Fruit fly (Drosophila melanogaster) whole organism, embryonic: Measurements from ENCODE around the gene CG42232.
A peak's percentile ranks its signal among the peaks of the same experiment; 100 is the strongest.

ENCODE experiments used
- Aef1 ChIP-seq: fragments of 200-800 bp; sonication (Bioruptor generic); IDR thresholded peaks from 3 replicates; pipeline ENCODE4 v1.3.6; 2022; ENCODE audit warnings: missing biosample characterization, missing genetic modification characterization
- CG1024 ChIP-seq: fragments of 200-800 bp; sonication (Bioruptor generic); IDR thresholded peaks from 2 replicates; pipeline ENCODE4 v1.3.6; 2022; ENCODE audit warnings: missing biosample characterization, missing genetic modification characterization
- CG10431 ChIP-seq: fragments of 200-800 bp; sonication (Bioruptor generic); optimal IDR thresholded peaks from 3 replicates; lab custom pipeline; 2018; ENCODE audit warnings: missing biosample characterization, mild to moderate bottlenecking, missing genetic modification characterization
- CG11085 ChIP-seq: fragments of 200-800 bp; sonication (Bioruptor generic); IDR thresholded peaks from 2 replicates; pipeline ENCODE4 v1.3.6; 2022; ENCODE audit warnings: missing biosample characterization, missing genetic modification characterization
- CG11398 ChIP-seq: fragments of 200-800 bp; sonication (Bioruptor generic); optimal IDR thresholded peaks from 2 replicates; lab custom pipeline; 2016; ENCODE audit warnings: missing biosample characterization, missing genetic modification characterization
- CG11560 ChIP-seq: fragments of 200-800 bp; sonication (Bioruptor generic); IDR thresholded peaks from 3 replicates; pipeline ENCODE4 v1.3.6; 2022; ENCODE audit warnings: missing biosample characterization, missing genetic modification characterization
- CG12391 ChIP-seq: fragments of 200-800 bp; sonication (Bioruptor generic); optimal IDR thresholded peaks from 3 replicates; lab custom pipeline; 2018; ENCODE audit warnings: missing biosample characterization, mild to moderate bottlenecking, missing genetic modification characterization, moderate library complexity
- CG12744 ChIP-seq: fragments of 200-800 bp; sonication (Bioruptor generic); optimal IDR thresholded peaks from 2 replicates; lab custom pipeline; 2016; ENCODE audit warnings: missing biosample characterization, missing genetic modification characterization
- CG1602 ChIP-seq: fragments of 200-800 bp; sonication (Bioruptor generic); optimal IDR thresholded peaks from 3 replicates; lab custom pipeline; 2016; ENCODE audit warnings: missing biosample characterization, missing genetic modification characterization
- CG1647 ChIP-seq: fragments of 200-800 bp; sonication (Bioruptor generic); optimal IDR thresholded peaks from 3 replicates; lab custom pipeline; 2016; ENCODE audit warnings: missing biosample characterization, missing genetic modification characterization
- CG17328 ChIP-seq: fragments of 200-800 bp; sonication (Bioruptor generic); IDR thresholded peaks from 2 replicates; pipeline ENCODE4 v1.3.6; 2022; ENCODE audit warnings: missing biosample characterization, missing genetic modification characterization
- CG18599 ChIP-seq: fragments of 200-800 bp; sonication (Bioruptor generic); optimal IDR thresholded peaks from 3 replicates; lab custom pipeline; 2017; ENCODE audit warnings: missing biosample characterization, missing genetic modification characterization, mild to moderate bottlenecking, moderate library complexity, missing genetic modification reagents
- CG2129 ChIP-seq: fragments of 200-800 bp; sonication (Bioruptor generic); IDR thresholded peaks from 2 replicates; pipeline ENCODE4 v1.3.6; 2022; ENCODE audit warnings: missing biosample characterization, missing genetic modification characterization; ENCODE audit not compliant: partially characterized antibody
- CG32532 ChIP-seq: fragments of 200-800 bp; sonication (Bioruptor generic); IDR thresholded peaks from 2 replicates; pipeline ENCODE4 v1.3.6; 2022; ENCODE audit warnings: missing biosample characterization, missing genetic modification characterization
- CG3281 ChIP-seq: fragments of 200-800 bp; sonication (Bioruptor generic); optimal IDR thresholded peaks from 3 replicates; lab custom pipeline; 2017; ENCODE audit warnings: missing biosample characterization, mild to moderate bottlenecking, missing genetic modification characterization
- CG4424 ChIP-seq: fragments of 200-800 bp; sonication (Bioruptor generic); optimal IDR thresholded peaks from 3 replicates; lab custom pipeline; 2016; ENCODE audit warnings: missing biosample characterization, missing genetic modification characterization
- CG4854 ChIP-seq: fragments of 200-800 bp; sonication (Bioruptor generic); optimal IDR thresholded peaks from 2 replicates; lab custom pipeline; 2016; ENCODE audit warnings: missing biosample characterization, missing genetic modification characterization, inconsistent platforms
- CG5180 ChIP-seq: fragments of 200-800 bp; sonication (Bioruptor generic); optimal IDR thresholded peaks from 3 replicates; lab custom pipeline; 2017; ENCODE audit warnings: missing biosample characterization, missing genetic modification characterization, mild to moderate bottlenecking, moderate library complexity, missing genetic modification reagents
- CG5245 ChIP-seq: fragments of 200-800 bp; sonication (Bioruptor generic); optimal IDR thresholded peaks from 3 replicates; lab custom pipeline; 2016; ENCODE audit warnings: missing biosample characterization, missing genetic modification characterization
- CG6254 ChIP-seq: fragments of 200-800 bp; sonication (Bioruptor generic); optimal IDR thresholded peaks from 3 replicates; lab custom pipeline; 2017; ENCODE audit warnings: mild to moderate bottlenecking, missing biosample characterization, missing genetic modification reagents, missing genetic modification characterization
- CG6272 ChIP-seq: fragments of 200-800 bp; sonication (Bioruptor generic); IDR thresholded peaks from 2 replicates; pipeline ENCODE4 v1.3.6; 2022; ENCODE audit warnings: missing biosample characterization, missing genetic modification characterization
- CG6765 ChIP-seq: fragments of 200-800 bp; sonication (Bioruptor generic); optimal IDR thresholded peaks from 3 replicates; lab custom pipeline; 2017; ENCODE audit warnings: missing biosample characterization, mild to moderate bottlenecking, missing genetic modification characterization
- CG7745 ChIP-seq: fragments of 200-800 bp; sonication (Bioruptor generic); optimal IDR thresholded peaks from 2 replicates; lab custom pipeline; 2018; ENCODE audit warnings: missing biosample characterization, mild to moderate bottlenecking, missing genetic modification characterization, moderate library complexity
- CG7963 ChIP-seq: fragments of 200-800 bp; sonication (Bioruptor generic); IDR thresholded peaks from 3 replicates; pipeline ENCODE4 v1.3.6; 2022; ENCODE audit warnings: missing biosample characterization, missing genetic modification characterization; ENCODE audit not compliant: partially characterized antibody
- CG8359 ChIP-seq: fragments of 200-800 bp; sonication (Bioruptor generic); optimal IDR thresholded peaks from 2 replicates; lab custom pipeline; 2017; ENCODE audit warnings: missing biosample characterization, mild to moderate bottlenecking, missing genetic modification characterization, borderline replicate concordance
- Chrac-16 ChIP-seq: fragments of 200-800 bp; sonication (Bioruptor generic); optimal IDR thresholded peaks from 3 replicates; lab custom pipeline; 2016; ENCODE audit warnings: missing biosample characterization, missing genetic modification characterization
- Dad ChIP-seq: fragments of 200-800 bp; sonication (Bioruptor generic); optimal IDR thresholded peaks from 3 replicates; lab custom pipeline; 2016; ENCODE audit warnings: missing biosample characterization, missing genetic modification characterization
- Dip3 ChIP-seq: fragments of 200-800 bp; sonication (Bioruptor generic); optimal IDR thresholded peaks from 3 replicates; lab custom pipeline; 2016; ENCODE audit warnings: missing biosample characterization, missing genetic modification characterization
- Doc3 ChIP-seq: fragments of 200-800 bp; sonication (Bioruptor generic); IDR thresholded peaks from 3 replicates; pipeline ENCODE4 v1.3.6; 2022; ENCODE audit warnings: missing biosample characterization, missing genetic modification characterization; ENCODE audit not compliant: partially characterized antibody
- E2f1 ChIP-seq: fragments of 200-800 bp; sonication (Bioruptor generic); IDR thresholded peaks from 2 replicates; pipeline ENCODE4 v1.3.6; 2022; ENCODE audit warnings: missing biosample characterization, missing genetic modification characterization
- H2.0 ChIP-seq: fragments of 200-800 bp; sonication (Bioruptor generic); IDR thresholded peaks from 2 replicates; pipeline ENCODE4 v1.3.6; 2022; ENCODE audit warnings: missing biosample characterization, missing genetic modification characterization
- HLH4C ChIP-seq: fragments of 200-800 bp; sonication (Bioruptor generic); IDR thresholded peaks from 3 replicates; pipeline ENCODE4 v1.3.6; 2022; ENCODE audit warnings: missing biosample characterization, missing genetic modification characterization; ENCODE audit not compliant: partially characterized antibody
- HmgD ChIP-seq: fragments of 200-800 bp; sonication (Bioruptor generic); optimal IDR thresholded peaks from 3 replicates; lab custom pipeline; 2016; ENCODE audit warnings: missing biosample characterization, missing genetic modification characterization
- Hr51 ChIP-seq, 2 experiments: fragments of 200-800 bp; sonication (Bioruptor generic); optimal IDR thresholded peaks; 2 replicates in 1 of 2; 3 replicates in 1 of 2; lab custom pipeline; 2016 to 2018; ENCODE audit warnings: missing biosample characterization in 2 of 2, missing genetic modification characterization in 2 of 2, mild to moderate bottlenecking in 1 of 2, moderate library complexity in 1 of 2
- Meics ChIP-seq: fragments of 200-800 bp; sonication (Bioruptor generic); optimal IDR thresholded peaks from 2 replicates; lab custom pipeline; 2017; ENCODE audit warnings: missing biosample characterization, mild to moderate bottlenecking, missing genetic modification characterization
- Mes4 ChIP-seq: fragments of 200-800 bp; sonication (Bioruptor generic); optimal IDR thresholded peaks from 2 replicates; lab custom pipeline; 2016; ENCODE audit warnings: missing biosample characterization, missing genetic modification characterization
- NC2β ChIP-seq: fragments of 200-800 bp; sonication (Bioruptor generic); optimal IDR thresholded peaks from 2 replicates; lab custom pipeline; 2016; ENCODE audit warnings: missing biosample characterization, missing genetic modification characterization
- Xrp1 ChIP-seq: fragments of 200-800 bp; sonication (Bioruptor generic); IDR thresholded peaks from 2 replicates; pipeline ENCODE4 v1.3.6; 2022; ENCODE audit warnings: missing biosample characterization, missing genetic modification characterization
- crc ChIP-seq: fragments of 200-800 bp; sonication (Bioruptor generic); optimal IDR thresholded peaks from 2 replicates; lab custom pipeline; 2016; ENCODE audit warnings: missing biosample characterization, missing genetic modification characterization
- da ChIP-seq: fragments of 200-800 bp; sonication (Bioruptor generic); optimal IDR thresholded peaks from 2 replicates; lab custom pipeline; 2016; ENCODE audit warnings: missing biosample characterization, missing genetic modification characterization
- kay ChIP-seq: fragments of 200-800 bp; sonication (Bioruptor generic); optimal IDR thresholded peaks from 2 replicates; lab custom pipeline; 2016; ENCODE audit warnings: missing biosample characterization, missing genetic modification characterization
- nom ChIP-seq: fragments of 200-800 bp; sonication (Bioruptor generic); optimal IDR thresholded peaks from 2 replicates; lab custom pipeline; 2017; ENCODE audit warnings: missing biosample characterization, missing genetic modification characterization, mild to moderate bottlenecking, moderate library complexity, missing genetic modification reagents
- oc ChIP-seq: fragments of 200-800 bp; sonication (Bioruptor generic); optimal IDR thresholded peaks from 2 replicates; lab custom pipeline; 2018; ENCODE audit warnings: missing biosample characterization, mild to moderate bottlenecking, missing genetic modification characterization, moderate library complexity
- pzg ChIP-seq: fragments of 200-800 bp; sonication (Bioruptor generic); optimal IDR thresholded peaks from 3 replicates; lab custom pipeline; 2018; ENCODE audit warnings: missing biosample characterization, mild to moderate bottlenecking, missing genetic modification characterization, moderate library complexity
- sisA ChIP-seq: fragments of 200-800 bp; sonication (Bioruptor generic); IDR thresholded peaks from 2 replicates; pipeline ENCODE4 v1.3.6; 2022; ENCODE audit warnings: missing biosample characterization, missing genetic modification characterization
- ssp ChIP-seq: fragments of 200-800 bp; sonication (Bioruptor generic); IDR thresholded peaks from 2 replicates; pipeline ENCODE4 v1.3.6; 2022; ENCODE audit warnings: missing biosample characterization, missing genetic modification characterization
- trem ChIP-seq: fragments of 200-800 bp; optimal IDR thresholded peaks from 3 replicates; lab custom pipeline; 2019; ENCODE audit warnings: missing biosample characterization, mild to moderate bottlenecking, missing genetic modification characterization, moderate library complexity
- wor ChIP-seq: fragments of 200-800 bp; sonication (Bioruptor generic); IDR thresholded peaks from 2 replicates; pipeline ENCODE4 v1.3.6; 2022; ENCODE audit warnings: missing biosample characterization, missing genetic modification characterization

The CG42232 gene

DNA sequence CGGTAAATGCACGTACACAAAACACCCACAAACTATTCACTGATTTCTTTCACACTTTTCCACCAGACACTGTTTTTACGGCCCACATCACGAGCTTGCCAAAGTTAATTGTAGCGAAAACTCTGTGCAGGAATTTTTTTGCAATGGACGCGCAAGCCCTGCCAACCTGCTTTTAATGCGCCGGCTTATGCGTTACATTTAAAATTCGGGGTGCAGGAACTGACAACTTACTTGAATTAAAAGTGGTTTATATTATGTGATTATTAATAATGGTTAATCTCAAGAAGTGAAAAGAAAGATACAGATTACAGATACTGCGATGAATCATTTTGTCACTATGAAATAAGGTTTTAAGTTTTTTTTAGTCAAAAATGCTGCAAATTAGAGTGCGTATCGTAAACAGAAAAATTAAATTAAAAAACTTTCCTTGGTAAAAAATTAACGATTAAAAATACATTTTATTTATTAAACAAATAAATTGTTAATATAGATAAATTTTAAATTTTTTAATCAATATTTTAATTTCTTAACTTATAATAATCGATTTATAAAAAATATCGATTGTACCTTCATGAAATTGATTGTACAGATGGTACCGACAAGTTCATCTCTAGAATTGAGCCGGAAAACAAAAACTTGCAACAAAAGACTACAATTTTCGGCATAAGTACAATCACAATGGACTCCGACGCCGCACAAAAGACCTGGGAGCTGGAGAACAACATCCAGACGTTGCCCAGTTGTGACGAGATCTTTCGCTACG, at the start of gene CG42232, which contains the start of gene CSN5 (continued):
- peak in 1 of 2 experiments; percentile 36 for TF ChIP-seq Hr51 (GFP tag; optimal IDR thresholded peaks at IDR 0.05; lab: Kevin White, UChicago)
- peak; percentile 15 for TF ChIP-seq Meics (GFP tag; lab: Kevin White, UChicago)
- no peak for TF ChIP-seq CG7963 (GFP tag; lab: Robert Waterston, UW)
- peak; percentile 10 for TF ChIP-seq kay (GFP tag; lab: Kevin White, UChicago)
- TF ChIP-seq CG17328 (GFP tag; lab: Robert Waterston, UW): peak; percentile 44; the same call in 1 of the 2 replicates
- TF ChIP-seq CG18599: peak; percentile 64
- no peak for TF ChIP-seq Mes4
- TF ChIP-seq wor (GFP tag; lab: Robert Waterston, UW): no peak
- no peak for TF ChIP-seq CG11398 (GFP tag; lab: Kevin White, UChicago)
- peak; percentile 50 for TF ChIP-seq pzg (GFP tag; lab: Kevin White, UChicago)
- peak; percentile 35; the same call in 1 of the 2 replicates for TF ChIP-seq H2.0 (GFP tag; lab: Robert Waterston, UW)
- no peak for TF ChIP-seq ssp (GFP tag; lab: Robert Waterston, UW)
- peak; percentile 21 for TF ChIP-seq CG6254
- no peak for TF ChIP-seq CG5180
- TF ChIP-seq CG32532: peak; percentile 57
- 0 out of 3 replicates have a peak, but pooled peaks have one; percentile 43 for TF ChIP-seq HLH4C (GFP tag; lab: Robert Waterston, UW)
- no peak for TF ChIP-seq crc (GFP tag; lab: Kevin White, UChicago)
- TF ChIP-seq Chrac-16: peak; percentile 71
- TF ChIP-seq CG7745 (tag; lab: Kevin White, UChicago): no peak
- TF ChIP-seq CG8359 (GFP tag; lab: Kevin White, UChicago): no peak
- TF ChIP-seq E2f1 (GFP tag; lab: Robert Waterston, UW): peak; percentile 21; the same call in 1 of the 2 replicates
- TF ChIP-seq CG3281 (GFP tag; lab: Kevin White, UChicago): no peak
- TF ChIP-seq CG10431: no peak
- no peak for TF ChIP-seq CG12744 (GFP tag; lab: Kevin White, UChicago)
- TF ChIP-seq oc: no peak
- TF ChIP-seq trem (tag; lab: Kevin White, UChicago): peak; percentile 99
- peak; percentile 67 for TF ChIP-seq CG1602 (GFP tag; lab: Kevin White, UChicago)
- TF ChIP-seq Dip3: no peak
- peak; percentile 1 for TF ChIP-seq Dad
- TF ChIP-seq sisA (GFP tag; lab: Robert Waterston, UW): peak; percentile 51; the same call in 1 of the 2 replicates
- TF ChIP-seq CG2129 (GFP tag; lab: Robert Waterston, UW): no peak; the same call in 1 of the 2 replicates
- TF ChIP-seq CG1024: peak; percentile 32; the same call in 1 of the 2 replicates
- no peak for TF ChIP-seq CG11560 (tag; lab: Robert Waterston, UW)
- TF ChIP-seq nom (GFP tag; lab: Kevin White, UChicago): no peak
- TF ChIP-seq Doc3 (GFP tag; lab: Robert Waterston, UW): no peak
- no peak for TF ChIP-seq CG6765
- peak; percentile 55; the same call in 1 of the 2 replicates for TF ChIP-seq Xrp1 (GFP tag; lab: Robert Waterston, UW)
- TF ChIP-seq CG5245 (GFP tag; lab: Kevin White, UChicago): peak; percentile 49
- TF ChIP-seq CG12391 (tag; lab: Kevin White, UChicago): peak; percentile 82
- TF ChIP-seq CG1647 (GFP tag; lab: Kevin White, UChicago): peak; percentile 46
- TF ChIP-seq CG4854 (GFP tag; lab: Kevin White, UChicago): no peak
- peak; percentile 45; the same call in 1 of the 2 replicates for TF ChIP-seq CG6272 (GFP tag; lab: Robert Waterston, UW)
- peak; percentile 75 for TF ChIP-seq CG4424 (GFP tag; lab: Kevin White, UChicago)
- TF ChIP-seq HmgD: no peak
- peak; percentile 40 for TF ChIP-seq NC2β (GFP tag; lab: Kevin White, UChicago)
- TF ChIP-seq CG11085 (GFP tag; lab: Robert Waterston, UW): peak; percentile 36; the same call in 1 of the 2 replicates
- no peak for TF ChIP-seq da (GFP tag; lab: Kevin White, UChicago)
- TF ChIP-seq Aef1 (GFP tag; lab: Robert Waterston, UW): peak; percentile 11; the same call in 1 of the 3 replicates
